Worm (Caenorhabditis elegans) whole organism, L4/young adult: ENCODE measurements around the gene oxy-4.

ENCODE experiments used
- W03F9.2 ChIP-seq: fragments of 150-350 bp; optimal IDR thresholded peaks from 2 replicates; lab custom pipeline; 2014; ENCODE audit warnings: missing biosample characterization, missing genetic modification characterization
- dao-5 ChIP-seq: sonication (generic microtip); optimal IDR thresholded peaks from 2 replicates; lab custom pipeline; 2016; ENCODE audit warnings: missing genotype, missing genetic modification characterization, moderate library complexity, missing compliant biosample characterization
- him-1 ChIP-seq: sonication (generic microtip); optimal IDR thresholded peaks from 2 replicates; lab custom pipeline; 2016; ENCODE audit warnings: missing genotype, missing genetic modification reagents, missing genetic modification characterization, missing compliant biosample characterization

DNA sequence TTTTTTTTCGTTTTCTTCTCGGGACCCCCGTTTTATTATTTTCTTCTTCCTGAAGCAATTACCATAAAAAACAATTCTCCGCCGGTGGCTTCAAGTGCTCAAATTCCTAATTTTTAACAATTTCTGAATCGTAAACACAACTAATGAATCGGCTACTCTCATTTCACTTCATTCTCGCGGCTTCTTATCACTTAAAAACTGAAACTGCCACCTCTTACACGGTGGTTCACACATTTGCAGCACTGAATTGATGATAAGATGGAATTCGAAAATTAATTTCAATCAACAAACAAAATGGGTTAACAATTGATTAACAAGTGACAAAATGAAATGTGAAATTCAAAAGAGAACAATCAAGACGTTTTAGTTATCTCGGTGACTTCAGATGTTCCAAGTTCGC lies 21.5 kb downstream of the oxy-4 start:
- TF ChIP-seq him-1 (tag; lab: Kevin White, UChicago) (no peak), dao-5 (tag; lab: Kevin White, UChicago) (no peak), W03F9.2 (tag; lab: Kevin White, UChicago) (no peak)
